Worm (Caenorhabditis elegans): ENCODE results near the gene C35C5.10.
A peak's percentile ranks its signal among the peaks of the same experiment; 100 is the strongest.

C35C5.10 gene

ce11 chrX:11603234-11604108, 47.4 kb downstream of the C35C5.10 start:
- TF ChIP-seq cog-1 (tag; optimal IDR thresholded peaks at IDR 0.05) (no peak), ztf-23 (GFP tag; IDR thresholded peaks at IDR 0.05) (peak; percentile 29; the same call in 1 of the 2 replicates)

DNA sequence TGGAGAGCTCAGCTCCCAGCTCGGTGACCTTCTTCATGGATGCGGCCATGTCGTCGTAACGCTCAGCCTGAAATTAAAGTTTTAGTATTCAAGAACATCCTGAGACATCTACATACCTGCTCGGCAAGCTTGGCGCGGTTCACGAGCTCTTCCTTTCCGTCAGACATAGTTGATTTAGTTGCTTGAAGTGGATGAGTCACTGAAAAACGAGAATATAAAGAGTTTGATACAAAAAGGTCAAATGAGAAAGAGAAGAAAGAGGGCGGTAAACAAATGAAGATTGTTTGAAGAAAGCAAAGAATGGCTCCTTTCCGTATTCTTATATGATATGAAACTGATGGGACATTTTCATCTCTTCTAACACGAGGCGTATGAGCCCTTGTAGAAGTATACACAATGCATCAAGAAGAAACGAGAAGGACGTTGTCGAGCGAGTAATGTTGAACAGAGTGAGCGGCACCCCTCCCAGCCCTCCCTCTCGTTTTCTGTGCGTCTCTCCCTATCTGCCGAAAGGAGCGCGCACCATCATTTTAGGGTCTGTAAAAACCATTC, 49.2 kb downstream of the C35C5.10 start, which contains the start of gene ftt-2:
Gene ftt-2, minus strand, starts transcription at position 206 of the 552 bp plus-strand sequence.
- TF ChIP-seq ref-1 (GFP tag; conservative IDR thresholded peaks at IDR 0.05) (no peak), ztf-29 (GFP tag; IDR thresholded peaks at IDR 0.05) (no peak), tab-1 (GFP tag; IDR thresholded peaks at IDR 0.05) (no peak), flt-1 (GFP tag; IDR thresholded peaks at IDR 0.05) (no peak), ztf-23 (GFP tag; IDR thresholded peaks at IDR 0.05) (no peak), klf-2 (GFP tag; conservative IDR thresholded peaks at IDR 0.05) (no peak), cog-1 (tag; optimal IDR thresholded peaks at IDR 0.05) (no peak), med-1 (GFP tag; optimal IDR thresholded peaks at IDR 0.05; ENCODE audit: insufficient read depth) (no peak), T22C8.4 (GFP tag; IDR thresholded peaks at IDR 0.05) (no peak)

DNA sequence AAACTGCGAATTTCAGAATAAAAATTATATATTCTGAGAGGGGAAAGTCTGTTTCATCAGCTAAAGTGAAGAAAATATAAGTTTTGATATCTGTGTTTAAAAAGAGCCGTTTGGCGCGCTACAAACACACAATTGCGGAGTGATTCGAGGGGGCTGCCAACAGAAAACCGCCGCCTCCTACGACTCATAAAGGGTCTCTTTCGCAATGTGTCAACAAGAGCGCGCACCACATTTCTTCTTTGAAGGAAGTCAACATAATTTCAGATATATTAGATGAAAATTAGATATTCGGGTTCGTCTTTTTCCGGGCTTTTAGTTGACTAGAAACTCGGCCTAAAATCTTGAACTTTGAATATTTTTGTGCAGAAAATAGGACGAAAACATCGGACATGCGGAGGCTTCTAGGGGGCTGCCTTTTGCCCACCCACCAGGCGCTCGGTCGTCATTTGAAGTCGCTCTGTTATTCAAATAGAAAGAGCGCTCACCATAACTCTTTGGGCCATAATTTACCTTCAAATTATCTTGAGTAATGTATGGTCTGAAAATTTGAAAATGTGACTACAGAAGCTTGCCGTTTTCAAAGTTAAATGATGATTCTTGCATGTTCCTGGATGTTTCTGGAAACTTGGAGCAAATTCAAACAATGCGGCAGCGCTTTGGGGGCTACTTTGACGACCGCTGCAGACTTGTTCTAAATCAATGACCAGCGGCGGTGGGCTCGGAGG, 49.9 kb downstream of the C35C5.10 start:
- peak; percentile 80 for TF ChIP-seq klf-2 (GFP tag; conservative IDR thresholded peaks at IDR 0.05)
- peak; percentile 88 for TF ChIP-seq ztf-23 (GFP tag; IDR thresholded peaks at IDR 0.05)
- TF ChIP-seq med-1 (GFP tag; optimal IDR thresholded peaks at IDR 0.05; ENCODE audit: insufficient read depth) = peak; percentile 86
- TF ChIP-seq cog-1 (tag; optimal IDR thresholded peaks at IDR 0.05) = peak; percentile 100
- TF ChIP-seq ref-1 (GFP tag; conservative IDR thresholded peaks at IDR 0.05) = no peak
- TF ChIP-seq flt-1 (GFP tag; IDR thresholded peaks at IDR 0.05) = peak; percentile 95
- TF ChIP-seq ztf-29 (GFP tag; IDR thresholded peaks at IDR 0.05) = peak; percentile 95
- peak; percentile 50; the same call in 1 of the 2 replicates for TF ChIP-seq T22C8.4 (GFP tag; IDR thresholded peaks at IDR 0.05)
- TF ChIP-seq tab-1 (GFP tag; IDR thresholded peaks at IDR 0.05) = peak; percentile 54; the same call in 1 of the 2 replicates

DNA sequence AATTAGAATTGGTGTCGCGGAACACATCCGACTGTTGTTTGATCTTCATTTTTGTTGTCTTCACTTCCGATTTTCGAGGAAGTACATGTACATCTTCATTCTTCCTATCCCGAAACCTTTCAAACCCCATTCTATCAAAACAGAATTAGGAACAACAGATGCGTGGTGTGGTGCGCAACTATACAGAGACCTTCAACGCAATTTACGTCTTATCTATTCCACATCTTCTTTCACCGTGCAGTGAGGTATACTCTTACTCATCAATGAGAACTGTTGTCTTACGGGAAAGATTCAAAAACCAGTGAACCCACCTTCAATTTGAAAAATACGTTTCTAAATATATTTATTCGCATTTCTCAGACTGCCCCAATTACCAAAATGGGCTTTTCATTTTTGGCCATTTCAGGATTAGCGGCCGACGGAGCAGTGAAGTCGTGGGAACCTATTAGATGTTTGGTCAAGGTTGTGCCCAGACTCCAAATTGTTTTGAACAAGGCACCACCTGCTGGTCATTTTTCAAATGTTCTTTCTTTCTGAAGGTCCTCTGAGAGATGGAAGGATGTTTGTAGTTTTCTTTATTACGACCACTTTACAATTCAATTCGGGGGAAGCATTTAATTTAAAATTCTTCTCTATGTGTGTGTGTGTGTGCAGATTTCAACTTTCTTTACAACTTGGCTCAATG, 50.9 kb downstream of the C35C5.10 start:
- TF ChIP-seq med-1 (GFP tag; optimal IDR thresholded peaks at IDR 0.05; ENCODE audit: insufficient read depth) (no peak), ztf-29 (GFP tag; IDR thresholded peaks at IDR 0.05) (no peak), ref-1 (GFP tag; conservative IDR thresholded peaks at IDR 0.05) (no peak), cog-1 (tag; optimal IDR thresholded peaks at IDR 0.05) (no peak), ztf-23 (GFP tag; IDR thresholded peaks at IDR 0.05) (no peak), flt-1 (GFP tag; IDR thresholded peaks at IDR 0.05) (no peak), klf-2 (GFP tag; conservative IDR thresholded peaks at IDR 0.05) (no peak), T22C8.4 (GFP tag; IDR thresholded peaks at IDR 0.05) (no peak), tab-1 (GFP tag; IDR thresholded peaks at IDR 0.05) (no peak)

- TF ChIP-seq tab-1 (GFP tag; IDR thresholded peaks at IDR 0.05) (no peak), cog-1 (tag; optimal IDR thresholded peaks at IDR 0.05) (peak; percentile 8)
These were observed 51.4 kb downstream of the C35C5.10 start for ce11 chrX:11607500-11607823.

DNA sequence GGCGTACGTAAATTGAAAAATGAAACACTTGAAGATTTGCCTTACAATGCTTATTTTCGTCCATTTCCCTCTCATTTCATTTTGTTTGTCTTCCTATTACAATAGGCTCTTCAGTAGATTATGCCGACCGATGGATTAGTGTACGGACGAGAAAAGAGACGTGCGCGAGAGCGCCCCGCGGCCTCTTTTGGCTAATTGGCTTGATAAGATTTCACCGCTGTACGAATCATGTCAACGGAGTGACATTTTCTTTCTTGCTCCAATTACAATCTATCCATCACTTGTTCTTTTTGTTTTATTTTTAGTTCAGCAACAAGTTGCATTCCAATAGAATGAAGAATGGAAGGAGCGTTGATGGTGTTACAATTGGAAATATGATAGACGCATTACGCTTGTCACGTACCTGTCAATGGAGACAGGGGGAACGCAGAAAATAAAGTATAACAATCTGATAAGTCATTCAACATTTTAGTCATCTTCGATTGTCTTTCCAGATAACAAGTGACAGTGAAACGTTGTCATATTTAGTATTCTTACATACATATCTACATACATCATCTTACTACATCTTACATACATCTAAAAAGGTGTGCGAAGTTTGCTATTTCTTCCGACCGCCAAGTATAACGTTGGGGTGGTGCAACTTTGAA, 52.2 kb downstream of the C35C5.10 start:
- TF ChIP-seq ztf-29 (GFP tag; IDR thresholded peaks at IDR 0.05) (no peak), ztf-23 (GFP tag; IDR thresholded peaks at IDR 0.05) (no peak), T22C8.4 (GFP tag; IDR thresholded peaks at IDR 0.05) (no peak), tab-1 (GFP tag; IDR thresholded peaks at IDR 0.05) (no peak), cog-1 (tag; optimal IDR thresholded peaks at IDR 0.05) (no peak), klf-2 (GFP tag; conservative IDR thresholded peaks at IDR 0.05) (no peak)

All from whole organism, midembryonic.